Fruit fly (Drosophila melanogaster) whole organism, prepupa: Measurements from ENCODE around the gene Cpr76Bc.

Experiments used
- Blimp-1 ChIP-seq: fragments of 200-800 bp; sonication (Bioruptor generic); optimal IDR thresholded peaks from 3 replicates; lab custom pipeline; 2017; ENCODE audit warnings: missing biosample characterization, missing genetic modification characterization, mild to moderate bottlenecking, moderate library complexity, missing genetic modification reagents
- CG10631 ChIP-seq: fragments of 200-800 bp; sonication (Bioruptor generic); optimal IDR thresholded peaks from 2 replicates; lab custom pipeline; 2016; ENCODE audit warnings: missing biosample characterization, missing genetic modification characterization
- CG10669 ChIP-seq: fragments of 200-800 bp; sonication (Bioruptor generic); optimal IDR thresholded peaks from 3 replicates; lab custom pipeline; 2018; ENCODE audit warnings: missing biosample characterization, mild to moderate bottlenecking, missing genetic modification characterization, moderate library complexity
- CG11294 ChIP-seq: fragments of 200-800 bp; sonication (Bioruptor generic); IDR thresholded peaks from 2 replicates; pipeline ENCODE4 v1.3.6; 2022; ENCODE audit warnings: missing biosample characterization, missing genetic modification characterization
- CG11762 ChIP-seq: fragments of 200-800 bp; sonication (Bioruptor generic); optimal IDR thresholded peaks from 3 replicates; lab custom pipeline; 2016; ENCODE audit warnings: missing biosample characterization, missing genetic modification characterization; ENCODE audit not compliant: insufficient read depth
- CG15336 ChIP-seq: fragments of 200-800 bp; sonication (Bioruptor generic); IDR thresholded peaks from 2 replicates; pipeline ENCODE4 v1.3.6; 2022; ENCODE audit warnings: missing biosample characterization, missing genetic modification characterization
- CG1621 ChIP-seq: fragments of 200-800 bp; sonication (Bioruptor generic); optimal IDR thresholded peaks from 3 replicates; lab custom pipeline; 2018; ENCODE audit warnings: missing biosample characterization, mild to moderate bottlenecking, missing genetic modification characterization
- CG3032 ChIP-seq: fragments of 200-800 bp; optimal IDR thresholded peaks from 2 replicates; lab custom pipeline; 2019; ENCODE audit warnings: missing biosample characterization, mild to moderate bottlenecking, missing genetic modification characterization, moderate library complexity
- CG31627 ChIP-seq: fragments of 200-800 bp; sonication (Bioruptor generic); optimal IDR thresholded peaks from 3 replicates; lab custom pipeline; 2016; ENCODE audit warnings: missing biosample characterization, missing genetic modification characterization
- CG32006 ChIP-seq: fragments of 200-800 bp; sonication (Bioruptor generic); optimal IDR thresholded peaks from 3 replicates; lab custom pipeline; 2017; ENCODE audit warnings: missing biosample characterization, mild to moderate bottlenecking, missing genetic modification characterization
- CG4318 ChIP-seq: fragments of 200-800 bp; sonication (Bioruptor generic); optimal IDR thresholded peaks from 3 replicates; lab custom pipeline; 2017; ENCODE audit warnings: missing biosample characterization, mild to moderate bottlenecking, missing genetic modification characterization
- CG6276 ChIP-seq: fragments of 200-800 bp; sonication (Bioruptor generic); optimal IDR thresholded peaks from 2 replicates; lab custom pipeline; 2017; ENCODE audit warnings: missing biosample characterization, mild to moderate bottlenecking, missing genetic modification characterization
- CG6792 ChIP-seq: fragments of 200-800 bp; sonication (Bioruptor generic); optimal IDR thresholded peaks from 3 replicates; lab custom pipeline; 2016; ENCODE audit warnings: missing biosample characterization, missing genetic modification characterization
- CG6808 ChIP-seq: fragments of 200-800 bp; sonication (Bioruptor generic); optimal IDR thresholded peaks from 3 replicates; lab custom pipeline; 2017; ENCODE audit warnings: missing biosample characterization, missing genetic modification characterization, mild to moderate bottlenecking, moderate library complexity, missing genetic modification reagents
- CG6854 ChIP-seq: fragments of 200-800 bp; sonication (Bioruptor generic); optimal IDR thresholded peaks from 2 replicates; lab custom pipeline; 2017; ENCODE audit warnings: missing biosample characterization, mild to moderate bottlenecking, missing genetic modification characterization
- CG7368 ChIP-seq: fragments of 200-800 bp; sonication (Bioruptor generic); optimal IDR thresholded peaks from 3 replicates; lab custom pipeline; 2016; ENCODE audit warnings: missing biosample characterization, missing genetic modification characterization
- CG8119 ChIP-seq: fragments of 200-800 bp; sonication (Bioruptor generic); IDR thresholded peaks from 3 replicates; pipeline ENCODE4 v1.3.6; 2022; ENCODE audit warnings: missing biosample characterization, missing genetic modification characterization
- CG8632 ChIP-seq: fragments of 200-800 bp; sonication (Bioruptor generic); optimal IDR thresholded peaks from 3 replicates; lab custom pipeline; 2016; ENCODE audit warnings: missing biosample characterization, missing genetic modification characterization
- CG9139 ChIP-seq: fragments of 200-800 bp; sonication (Bioruptor generic); optimal IDR thresholded peaks from 3 replicates; lab custom pipeline; 2017; ENCODE audit warnings: missing biosample characterization, mild to moderate bottlenecking, missing genetic modification characterization
- Eip75B ChIP-seq: fragments of 200-800 bp; sonication (Bioruptor generic); optimal IDR thresholded peaks from 3 replicates; lab custom pipeline; 2016; ENCODE audit warnings: missing biosample characterization, missing genetic modification characterization
- Eip78C ChIP-seq: fragments of 200-800 bp; sonication (Bioruptor generic); peaks from one replicate; lab custom pipeline; 2016; ENCODE audit warnings: missing biosample characterization, missing genetic modification characterization
- Eip93F ChIP-seq: fragments of 200-800 bp; sonication (Bioruptor generic); optimal IDR thresholded peaks from 2 replicates; lab custom pipeline; 2016; ENCODE audit warnings: missing biosample characterization, mild to moderate bottlenecking, missing genetic modification characterization
- Gug ChIP-seq: fragments of 200-800 bp; sonication (Bioruptor generic); IDR thresholded peaks from 2 replicates; pipeline ENCODE4 v1.3.6; 2022; ENCODE audit warnings: missing biosample characterization, missing genetic modification characterization
- Hr39 ChIP-seq: fragments of 200-800 bp; sonication (Bioruptor generic); optimal IDR thresholded peaks from 2 replicates; lab custom pipeline; 2016; ENCODE audit warnings: missing biosample characterization, missing genetic modification characterization
- Lpt ChIP-seq: fragments of 200-800 bp; sonication (Bioruptor generic); optimal IDR thresholded peaks from 3 replicates; lab custom pipeline; 2016; ENCODE audit warnings: missing biosample characterization, missing genetic modification characterization
- Met ChIP-seq: fragments of 200-800 bp; sonication (Bioruptor generic); optimal IDR thresholded peaks from 3 replicates; lab custom pipeline; 2016; ENCODE audit warnings: missing biosample characterization, missing genetic modification characterization
- Smox ChIP-seq: fragments of 200-800 bp; sonication (Bioruptor generic); optimal IDR thresholded peaks from 3 replicates; lab custom pipeline; 2016; ENCODE audit warnings: missing biosample characterization, missing genetic modification characterization
- Sox14 ChIP-seq: fragments of 200-800 bp; sonication (Bioruptor generic); optimal IDR thresholded peaks from 3 replicates; lab custom pipeline; 2016; ENCODE audit warnings: missing biosample characterization, missing genetic modification characterization
- Sox15 ChIP-seq: fragments of 200-800 bp; sonication (Bioruptor generic); optimal IDR thresholded peaks from 3 replicates; lab custom pipeline; 2016; ENCODE audit warnings: missing biosample characterization, missing genetic modification characterization
- eg ChIP-seq: fragments of 200-800 bp; sonication (Bioruptor generic); IDR thresholded peaks from 3 replicates; pipeline ENCODE4 v1.3.6; 2022; ENCODE audit warnings: missing biosample characterization, missing genetic modification characterization
- fd85E ChIP-seq: fragments of 200-800 bp; sonication (Bioruptor generic); optimal IDR thresholded peaks from 3 replicates; lab custom pipeline; 2016; ENCODE audit warnings: missing biosample characterization, missing genetic modification characterization
- fkh ChIP-seq: fragments of 200-800 bp; sonication (Bioruptor generic); optimal IDR thresholded peaks from 3 replicates; lab custom pipeline; 2017; ENCODE audit warnings: missing biosample characterization, mild to moderate bottlenecking, missing genetic modification characterization, moderate library complexity
- lz ChIP-seq: fragments of 200-800 bp; sonication (Bioruptor generic); optimal IDR thresholded peaks from 3 replicates; lab custom pipeline; 2016; ENCODE audit warnings: missing biosample characterization, missing genetic modification characterization
- svp ChIP-seq: fragments of 200-800 bp; sonication (Bioruptor generic); peaks from one replicate; lab custom pipeline; 2016; ENCODE audit warnings: missing biosample characterization, missing genetic modification characterization
- topi ChIP-seq: fragments of 200-800 bp; sonication (Bioruptor generic); optimal IDR thresholded peaks from 3 replicates; lab custom pipeline; 2016; ENCODE audit warnings: missing biosample characterization, missing genetic modification characterization
- vri ChIP-seq: fragments of 200-800 bp; sonication (Bioruptor generic); optimal IDR thresholded peaks from 3 replicates; lab custom pipeline; 2016; ENCODE audit warnings: missing biosample characterization, mild to moderate bottlenecking, missing genetic modification characterization

Cpr76Bc gene

DNA sequence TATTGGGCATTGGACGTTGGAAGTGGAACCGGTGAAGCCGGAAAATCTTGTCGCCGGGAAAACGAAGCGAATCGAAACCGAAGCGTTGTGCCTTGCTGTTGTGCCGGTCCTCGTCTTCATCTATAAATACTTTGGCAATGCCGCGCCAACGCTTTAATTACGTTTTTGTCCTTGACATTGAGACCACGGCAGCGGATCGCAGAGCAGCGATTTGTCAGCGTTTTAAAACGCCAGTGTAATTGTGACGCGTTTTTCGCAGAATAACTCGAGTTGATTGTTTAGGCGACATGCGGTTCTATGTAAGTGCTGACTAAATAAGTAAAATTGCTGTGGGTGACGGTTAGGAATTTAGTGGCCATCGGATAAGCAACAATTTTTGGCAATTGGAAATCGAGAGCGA lies 348 bp downstream of the Cpr76Bc start:
- TF ChIP-seq Smox (no peak), CG9139 (GFP tag; lab: Kevin White, UChicago) (no peak), CG10631 (GFP tag; lab: Kevin White, UChicago) (no peak), eg (GFP tag; lab: Robert Waterston, UW) (0 out of 3 replicates have a peak, but pooled peaks have one; percentile 29)

DNA sequence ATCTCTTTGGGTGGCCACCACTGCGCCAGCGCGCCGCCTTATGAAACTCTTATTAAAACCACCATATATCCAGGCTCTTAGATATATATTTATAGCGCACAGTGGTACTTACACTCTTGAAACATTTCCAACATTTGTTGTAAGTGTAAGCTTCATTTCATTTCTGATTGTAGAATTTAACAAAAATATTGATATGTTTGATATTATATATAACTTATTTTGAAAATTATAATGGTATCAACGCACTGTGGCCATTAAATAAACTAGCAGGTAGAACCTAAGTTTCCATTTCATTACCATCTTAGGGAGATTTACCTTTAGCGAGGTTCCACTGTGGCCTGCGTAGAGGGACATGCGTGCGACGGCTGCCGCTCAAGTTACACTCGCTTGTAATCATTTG lies 3.9 kb downstream of the Cpr76Bc start:
- TF ChIP-seq CG15336 (peak; percentile 62), CG10669 (GFP tag; lab: Kevin White, UChicago) (no peak), Sox14 (GFP tag; lab: Kevin White, UChicago) (no peak), CG32006 (peak; percentile 14), svp (GFP tag; lab: Kevin White, UChicago) (peak; percentile 28), CG6276 (GFP tag; lab: Kevin White, UChicago) (peak; percentile 37), CG11294 (GFP tag; lab: Robert Waterston, UW) (peak; percentile 29; the same call in 1 of the 2 replicates), eg (GFP tag; lab: Robert Waterston, UW) (peak; percentile 41; the same call in 1 of the 3 replicates), CG7368 (GFP tag; lab: Kevin White, UChicago) (no peak), CG3032 (tag; lab: Kevin White, UChicago) (no peak), CG8119 (GFP tag; lab: Robert Waterston, UW) (peak; percentile 67), lz (no peak), CG31627 (no peak)

DNA sequence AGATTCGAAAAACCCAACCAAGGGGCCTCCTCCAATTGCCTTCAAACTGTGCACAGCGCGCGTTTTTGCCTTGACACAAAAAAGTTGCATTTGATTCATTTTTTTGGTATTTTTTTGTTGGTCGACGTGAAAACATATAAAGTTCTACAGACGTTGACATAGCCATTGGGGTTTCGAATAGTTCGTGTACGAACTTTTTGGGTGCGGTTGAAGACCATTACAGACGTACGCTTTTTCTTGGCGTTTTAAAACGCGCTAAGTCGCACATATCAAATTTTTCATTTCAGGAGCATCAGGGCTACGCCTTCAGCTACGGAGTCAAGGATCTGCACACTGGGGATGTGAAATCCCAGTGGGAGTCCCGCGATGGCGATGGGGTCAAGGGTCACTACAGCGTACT lies 5.0 kb downstream of the Cpr76Bc start:
- TF ChIP-seq CG6808 (GFP tag; lab: Kevin White, UChicago): no peak
- no peak for TF ChIP-seq CG3032 (tag; lab: Kevin White, UChicago)
- TF ChIP-seq Blimp-1: no peak
- TF ChIP-seq CG1621 (tag; lab: Kevin White, UChicago): no peak
- no peak for TF ChIP-seq topi (GFP tag; lab: Kevin White, UChicago)
- no peak for TF ChIP-seq CG11762 (GFP tag; lab: Kevin White, UChicago)
- TF ChIP-seq CG10631 (GFP tag; lab: Kevin White, UChicago): no peak
- TF ChIP-seq CG11294 (GFP tag; lab: Robert Waterston, UW): no peak
- TF ChIP-seq Sox14 (GFP tag; lab: Kevin White, UChicago): no peak
- no peak for TF ChIP-seq Sox15 (GFP tag; lab: Kevin White, UChicago)
- TF ChIP-seq eg (GFP tag; lab: Robert Waterston, UW): no peak
- no peak for TF ChIP-seq CG6792 (GFP tag; lab: Kevin White, UChicago)
- TF ChIP-seq, all 60 proteins: peak for 0

DNA sequence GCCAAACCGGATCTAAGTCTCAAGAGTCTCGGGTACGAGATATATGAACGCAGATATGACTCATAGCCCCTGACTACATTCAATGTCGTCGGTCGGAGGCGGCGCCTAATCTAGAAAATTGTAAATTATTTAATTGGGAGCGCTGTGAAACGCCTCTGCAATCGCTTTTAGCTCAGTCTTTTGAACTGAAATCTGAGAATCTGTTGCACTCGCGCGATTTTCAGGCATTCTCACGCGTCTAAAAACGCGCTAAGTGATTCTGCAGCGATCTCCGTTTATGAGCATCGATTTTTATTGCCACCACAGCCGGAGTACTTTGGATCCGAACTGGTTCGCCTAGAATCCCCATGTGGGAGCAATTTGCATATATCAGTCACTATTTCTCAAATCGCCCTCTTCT lies 7.8 kb downstream of the Cpr76Bc start:
- TF ChIP-seq Gug (GFP tag; lab: Robert Waterston, UW): no peak
- no peak for TF ChIP-seq fkh (GFP tag; lab: Kevin White, UChicago)

DNA sequence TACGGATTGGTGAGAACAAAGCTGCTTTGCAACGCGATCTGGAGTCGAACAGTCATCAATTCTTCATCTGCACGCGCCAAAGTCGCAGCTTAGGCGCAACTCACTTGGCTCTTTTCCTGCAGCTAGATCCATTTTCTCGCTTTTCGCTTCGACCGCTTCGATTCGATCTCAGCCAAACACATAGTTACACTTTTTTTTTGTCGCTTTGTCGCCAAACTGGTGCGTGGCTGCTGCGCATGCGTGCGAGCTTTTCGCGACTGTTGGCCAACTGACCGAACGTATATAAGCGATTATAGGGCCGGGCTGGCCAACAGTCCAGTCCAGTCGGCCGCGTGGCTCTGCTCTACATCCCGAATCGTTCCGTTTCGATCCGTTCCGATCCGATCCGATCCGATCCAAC lies 11.7 kb downstream of the Cpr76Bc start, which contains the start of gene Cpr76Bd:
Gene Cpr76Bd (plus strand): TSS at position 301 of the 400 bp plus-strand sequence.
- no peak for TF ChIP-seq CG10631 (GFP tag; lab: Kevin White, UChicago)
- TF ChIP-seq Hr39 (GFP tag; lab: Kevin White, UChicago): no peak
- no peak for TF ChIP-seq Met
- no peak for TF ChIP-seq vri (GFP tag; lab: Kevin White, UChicago)
- TF ChIP-seq CG8632 (GFP tag; lab: Kevin White, UChicago): no peak
- TF ChIP-seq Eip75B (GFP tag; lab: Kevin White, UChicago): no peak
- no peak for TF ChIP-seq Sox14 (GFP tag; lab: Kevin White, UChicago)
- no peak for TF ChIP-seq CG4318 (GFP tag; lab: Kevin White, UChicago)
- no peak for TF ChIP-seq CG6792 (GFP tag; lab: Kevin White, UChicago)
- no peak for TF ChIP-seq Eip93F
- TF ChIP-seq Eip78C (GFP tag; lab: Kevin White, UChicago): no peak
- no peak for TF ChIP-seq fd85E (GFP tag; lab: Kevin White, UChicago)
- no peak for TF ChIP-seq svp (GFP tag; lab: Kevin White, UChicago)
- TF ChIP-seq Lpt (GFP tag; lab: Kevin White, UChicago): no peak
- TF ChIP-seq CG6854 (GFP tag; lab: Kevin White, UChicago): no peak
